Worm (Caenorhabditis elegans): ENCODE data around the gene T20F7.1.

T20F7.1 gene

ce11 chrX:16844924-16845323, 27.8 kb upstream of the T20F7.1 start, which contains the start of gene F41G4.8:
F41G4.8 (minus strand) TSS chrX:16845024.
- TF ChIP-seq sma-9 (GFP tag; optimal IDR thresholded peaks at IDR 0.05) (no peak), sma-9 (tag; optimal IDR thresholded peaks at IDR 0.05) (no peak), elt-3 (tag; optimal IDR thresholded peaks at IDR 0.05) (no peak), ztf-1 (GFP tag; conservative IDR thresholded peaks at IDR 0.05) (no peak), nhr-21 (tag; optimal IDR thresholded peaks at IDR 0.05) (no peak), F13H6.1 (tag; optimal IDR thresholded peaks at IDR 0.05) (no peak), mbf-1 (tag; optimal IDR thresholded peaks at IDR 0.05) (no peak), ZK546.5 (tag; optimal IDR thresholded peaks at IDR 0.05) (no peak), ama-1 (optimal IDR thresholded peaks at IDR 0.05) (no peak), lin-13 (GFP tag; optimal IDR thresholded peaks at IDR 0.05) (no peak), ceh-16 (tag; optimal IDR thresholded peaks at IDR 0.05) (no peak), ztf-11 (tag; optimal IDR thresholded peaks at IDR 0.05) (no peak), nhr-6 (tag; optimal IDR thresholded peaks at IDR 0.05) (no peak), crh-2 (tag; optimal IDR thresholded peaks at IDR 0.05) (no peak), fos-1 (tag; optimal IDR thresholded peaks at IDR 0.05) (no peak)

- no peak for TF ChIP-seq nhr-6 (tag; optimal IDR thresholded peaks at IDR 0.05)
- TF ChIP-seq fos-1 (tag; optimal IDR thresholded peaks at IDR 0.05), result peak; percentile 39
These were observed 12.7 kb upstream of the T20F7.1 start, which contains the start of gene T20F7.3 for ce11 chrX:16859956-16860446. T20F7.3 (plus strand) TSS chrX:16860396.

DNA sequence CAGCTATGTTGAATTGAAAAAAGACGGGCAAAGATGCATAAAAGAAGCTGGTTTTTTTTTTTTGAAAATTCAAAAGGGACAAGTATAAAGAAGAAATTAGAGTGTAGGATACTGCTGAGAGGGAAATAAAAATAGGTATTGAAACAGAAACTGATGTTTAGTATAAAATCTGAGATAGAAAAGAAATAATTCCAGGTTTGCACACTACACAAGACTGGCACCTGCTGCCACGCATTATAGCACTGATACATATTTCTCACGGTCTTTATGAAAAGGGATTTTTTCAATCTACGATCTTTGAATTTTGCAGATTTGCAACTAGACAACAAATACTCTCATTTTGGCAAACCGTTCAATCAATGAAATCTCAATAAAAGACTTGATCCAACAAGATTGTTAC, 9.4 kb upstream of the T20F7.1 start:
- TF ChIP-seq alr-1 (tag; optimal IDR thresholded peaks at IDR 0.05) (no peak), skn-1 (tag; optimal IDR thresholded peaks at IDR 0.05) (no peak), zag-1 (tag; optimal IDR thresholded peaks at IDR 0.05) (no peak), R02D3.7 (tag; optimal IDR thresholded peaks at IDR 0.05) (no peak), nhr-10 (tag; optimal IDR thresholded peaks at IDR 0.05) (no peak), unc-39 (tag; optimal IDR thresholded peaks at IDR 0.05) (no peak), mdl-1 (tag; optimal IDR thresholded peaks at IDR 0.05) (no peak), ztf-1 (GFP tag; conservative IDR thresholded peaks at IDR 0.05) (no peak), sma-3 (GFP tag; optimal IDR thresholded peaks at IDR 0.05) (no peak), aly-2 (tag; optimal IDR thresholded peaks at IDR 0.05) (no peak), nhr-129 (tag; optimal IDR thresholded peaks at IDR 0.05) (no peak), crh-2 (tag; optimal IDR thresholded peaks at IDR 0.05) (no peak), nhr-21 (tag; optimal IDR thresholded peaks at IDR 0.05) (no peak)

DNA sequence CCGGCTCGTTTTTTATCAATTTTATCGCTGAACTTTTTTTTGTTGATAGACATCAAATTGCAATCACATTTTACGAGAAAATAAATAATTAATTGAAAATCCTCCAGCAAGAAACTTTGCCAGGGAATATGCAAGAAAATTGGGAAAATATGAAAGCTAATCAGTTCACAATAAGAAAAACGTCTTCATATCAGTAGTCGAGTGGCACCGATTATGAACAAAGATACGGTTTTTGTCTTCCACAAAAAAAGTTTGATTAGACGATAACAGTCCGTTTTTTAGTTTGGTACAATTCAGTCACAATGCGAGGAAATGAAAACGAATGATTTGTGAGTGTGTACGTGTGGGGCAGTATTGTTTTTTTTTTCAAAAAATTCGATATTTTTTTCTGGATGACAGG, 7.7 kb upstream of the T20F7.1 start:
- TF ChIP-seq nhr-77 (tag; optimal IDR thresholded peaks at IDR 0.05), result no peak
- no peak for TF ChIP-seq ztf-11 (tag; optimal IDR thresholded peaks at IDR 0.05)

DNA sequence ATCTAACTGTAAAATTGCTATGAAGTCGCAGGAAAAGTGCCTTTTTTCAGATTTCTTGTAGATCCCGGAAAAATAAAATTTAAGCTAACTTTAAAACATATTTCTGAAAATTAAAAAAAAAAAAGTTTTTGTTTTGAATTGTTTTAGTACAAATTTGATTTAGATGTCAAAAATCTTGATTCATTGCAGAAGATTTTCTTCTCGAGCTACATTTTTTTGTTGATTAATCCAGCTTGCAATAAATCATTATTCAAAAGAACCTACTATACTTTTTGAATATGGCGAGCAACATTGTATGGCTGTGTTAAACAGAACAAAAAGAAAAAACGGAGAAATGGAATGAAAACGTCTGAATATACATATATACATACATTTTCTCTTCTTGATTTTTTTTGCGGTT, 7.0 kb upstream of the T20F7.1 start:
- TF ChIP-seq nhr-11 (tag; optimal IDR thresholded peaks at IDR 0.05), result no peak
- TF ChIP-seq skn-1 (tag; optimal IDR thresholded peaks at IDR 0.05), result no peak
- no peak for TF ChIP-seq ceh-16 (tag; optimal IDR thresholded peaks at IDR 0.05)
- no peak for TF ChIP-seq fos-1 (tag; optimal IDR thresholded peaks at IDR 0.05)
- TF ChIP-seq lsy-2 (tag; optimal IDR thresholded peaks at IDR 0.05), result no peak
- TF ChIP-seq sma-9 (GFP tag; optimal IDR thresholded peaks at IDR 0.05), result no peak
- no peak for TF ChIP-seq sma-9 (tag; optimal IDR thresholded peaks at IDR 0.05)

DNA sequence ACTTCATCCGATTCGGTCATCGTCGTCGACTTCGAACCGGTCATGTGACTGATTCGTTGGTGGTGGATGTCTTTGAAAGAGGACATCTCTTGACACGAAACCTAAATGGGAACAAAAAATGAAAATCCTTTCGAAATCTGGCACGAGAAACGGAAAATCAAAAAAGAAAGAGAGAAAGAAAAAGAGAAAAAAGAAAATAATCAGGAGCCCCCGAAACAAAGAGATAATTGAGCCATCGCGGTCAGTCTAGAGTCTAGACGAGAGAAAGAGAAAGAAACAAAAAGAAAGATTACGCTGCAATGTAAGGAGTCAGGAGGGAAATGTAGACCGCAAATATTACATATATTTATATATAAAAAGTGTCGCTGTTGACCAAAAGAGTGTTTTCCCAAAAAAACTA, 3.8 kb upstream of the T20F7.1 start, which contains the start of gene aakg-2:
aakg-2 (minus strand) TSS at position 101 of the 400 bp plus-strand sequence.
- TF ChIP-seq elt-3 (tag; optimal IDR thresholded peaks at IDR 0.05) (no peak), sma-3 (GFP tag; optimal IDR thresholded peaks at IDR 0.05) (no peak), gmeb-1 (tag; optimal IDR thresholded peaks at IDR 0.05) (no peak), lin-39 (tag; optimal IDR thresholded peaks at IDR 0.05) (no peak), elt-1 (tag; optimal IDR thresholded peaks at IDR 0.05) (no peak), lin-13 (GFP tag; optimal IDR thresholded peaks at IDR 0.05) (no peak), ceh-82 (tag; optimal IDR thresholded peaks at IDR 0.05) (no peak), nhr-10 (tag; optimal IDR thresholded peaks at IDR 0.05) (no peak), crh-2 (tag; optimal IDR thresholded peaks at IDR 0.05) (no peak), nhr-6 (tag; optimal IDR thresholded peaks at IDR 0.05) (no peak), lin-11 (tag; optimal IDR thresholded peaks at IDR 0.05) (no peak), ama-1 (optimal IDR thresholded peaks at IDR 0.05) (no peak), mbf-1 (tag; optimal IDR thresholded peaks at IDR 0.05) (no peak)

Measured in whole organism, L2 larva.